Worm (Caenorhabditis elegans): ENCODE data around the gene icd-1.

Gene icd-1

DNA sequence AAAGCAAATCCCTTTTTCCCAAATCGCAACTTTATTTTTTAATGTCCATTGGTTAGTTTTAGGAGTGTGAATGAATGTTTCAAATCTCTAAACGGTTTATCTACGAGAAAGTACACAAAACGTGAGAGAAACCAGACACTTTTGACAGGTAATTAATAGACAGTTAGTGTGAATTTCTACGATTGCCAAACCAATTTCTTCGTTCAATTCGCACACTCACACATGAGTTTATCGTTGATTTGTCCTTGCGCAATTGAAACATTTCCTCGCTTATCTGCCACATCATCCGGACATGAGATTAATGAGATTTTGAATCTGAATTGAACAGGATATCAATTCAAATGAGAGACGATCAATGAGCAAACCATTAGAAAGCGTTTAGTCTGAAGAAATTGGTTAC lies 21.8 kb upstream of the icd-1 start (continued):
- TF ChIP-seq B0336.3 (GFP tag; IDR thresholded peaks at IDR 0.05) = no peak
- no peak for TF ChIP-seq lag-1 (GFP tag; IDR thresholded peaks at IDR 0.05)

DNA sequence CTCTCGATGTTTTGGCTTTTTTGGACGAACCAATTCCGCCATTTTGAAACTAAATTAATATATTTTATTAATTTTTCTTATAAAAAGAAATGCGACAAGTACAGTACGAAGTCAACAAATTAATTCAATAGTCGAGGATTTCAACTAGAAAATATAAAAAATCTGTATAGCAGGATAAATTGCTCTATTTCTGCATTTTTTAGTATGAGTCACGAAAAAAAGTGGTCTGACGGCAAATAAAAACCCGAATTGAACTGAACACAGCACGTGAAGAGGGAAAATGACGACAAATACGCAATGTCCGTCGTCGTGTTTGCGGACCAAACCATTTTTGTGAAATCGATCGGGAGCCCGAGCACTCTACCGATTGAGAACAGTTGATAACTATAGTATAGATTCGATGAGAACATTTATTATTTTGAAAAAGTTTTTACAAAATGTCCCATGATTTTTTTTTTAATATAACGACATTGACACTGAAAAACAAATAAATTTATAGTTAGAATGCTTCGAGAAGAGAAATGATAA lies 20.9 kb upstream of the icd-1 start, which contains the start of gene epg-5:
Gene epg-5 (minus strand): TSS at position 51 of the 528 bp plus-strand sequence.
- TF ChIP-seq attf-5 (GFP tag; optimal IDR thresholded peaks at IDR 0.05) = peak; percentile 78
- peak; percentile 54 for TF ChIP-seq pha-4 (tag; optimal IDR thresholded peaks at IDR 0.05)
- no peak for TF ChIP-seq cebp-1 (GFP tag; IDR thresholded peaks at IDR 0.05)
- TF ChIP-seq cebp-1 (tag; optimal IDR thresholded peaks at IDR 0.05) = peak; percentile 29
- no peak for TF ChIP-seq lsl-1 (GFP tag; optimal IDR thresholded peaks at IDR 0.05)
- peak; percentile 9; the same call in 1 of the 2 replicates for TF ChIP-seq hmg-1.2 (GFP tag; IDR thresholded peaks at IDR 0.05)
- TF ChIP-seq nhr-80 (tag; optimal IDR thresholded peaks at IDR 0.05) = peak; percentile 21
- no peak for TF ChIP-seq nfyb-1 (GFP tag; IDR thresholded peaks at IDR 0.05)
- TF ChIP-seq snpc-4 (GFP tag; optimal IDR thresholded peaks at IDR 0.05) = no peak
- TF ChIP-seq snpc-4 (tag; optimal IDR thresholded peaks at IDR 0.05) = peak in 1 of 4 experiments; percentile 3

- TF ChIP-seq sptf-2 (GFP tag; optimal IDR thresholded peaks at IDR 0.05) = no peak
- no peak for TF ChIP-seq athp-1 (tag; optimal IDR thresholded peaks at IDR 0.05)
- no peak for TF ChIP-seq gei-17 (GFP tag; optimal IDR thresholded peaks at IDR 0.05)
- TF ChIP-seq pha-4 (tag; optimal IDR thresholded peaks at IDR 0.05) = no peak
- no peak for TF ChIP-seq let-526 (GFP tag; IDR thresholded peaks at IDR 0.05)
- TF ChIP-seq K11D2.4 (GFP tag; IDR thresholded peaks at IDR 0.05) = no peak
Measured at ce11 chrII:6608626-6609025, 20.2 kb upstream of the icd-1 start.

DNA sequence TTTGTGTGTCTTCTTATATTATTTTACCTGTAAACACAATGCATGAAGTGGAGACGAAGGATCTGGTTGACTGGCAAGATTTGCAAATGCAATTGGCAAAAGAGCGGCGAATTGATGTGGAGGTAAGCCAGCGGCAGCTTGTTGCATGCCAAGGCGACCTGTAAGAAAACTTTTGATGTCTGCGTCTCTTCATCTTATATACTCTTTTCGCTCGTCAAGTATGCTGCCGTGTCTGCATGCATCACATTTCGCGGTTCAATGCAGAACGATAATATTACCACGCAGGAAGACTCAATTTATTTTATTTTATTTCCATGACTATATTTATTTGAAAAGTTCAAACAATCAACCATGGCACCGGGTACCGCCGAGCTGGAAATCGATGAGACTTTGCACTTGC lies 12.5 kb upstream of the icd-1 start, which contains the start of gene vps-33.2:
Gene vps-33.2 (plus strand): TSS at position 244 of the 400 bp plus-strand sequence.
- no peak for TF ChIP-seq lir-1 (GFP tag; conservative IDR thresholded peaks at IDR 0.05)
- no peak for TF ChIP-seq ztf-28 (GFP tag; IDR thresholded peaks at IDR 0.05)
- TF ChIP-seq nhr-179 (tag; optimal IDR thresholded peaks at IDR 0.05) = no peak
- no peak for TF ChIP-seq hrde-1 (tag; optimal IDR thresholded peaks at IDR 0.05; ENCODE audit: borderline replicate concordance)
- no peak for TF ChIP-seq snpc-3.4 (tag; optimal IDR thresholded peaks at IDR 0.05)
- TF ChIP-seq F33H1.4 (GFP tag; IDR thresholded peaks at IDR 0.05) = peak; percentile 51; the same call in 1 of the 2 replicates
- no peak for TF ChIP-seq F39B2.1 (GFP tag; IDR thresholded peaks at IDR 0.05)
- no peak for TF ChIP-seq Y53G8AR.9 (GFP tag; conservative IDR thresholded peaks at IDR 0.05)
- no peak for TF ChIP-seq C17E4.6 (GFP tag; IDR thresholded peaks at IDR 0.05)
- TF ChIP-seq dpl-1 (GFP tag; optimal IDR thresholded peaks at IDR 0.05) = no peak
- TF ChIP-seq pha-4 (tag; optimal IDR thresholded peaks at IDR 0.05) = no peak
- TF ChIP-seq F52B5.7 (tag; optimal IDR thresholded peaks at IDR 0.05) = no peak
- TF ChIP-seq ceh-79 (tag; optimal IDR thresholded peaks at IDR 0.05) = no peak
- no peak for TF ChIP-seq Y67H2A.10 (GFP tag; conservative IDR thresholded peaks at IDR 0.05)
- TF ChIP-seq chd-7 (tag; optimal IDR thresholded peaks at IDR 0.05) = no peak
- no peak for TF ChIP-seq F22D6.2 (tag; optimal IDR thresholded peaks at IDR 0.05)
- no peak for TF ChIP-seq cebp-1 (GFP tag; IDR thresholded peaks at IDR 0.05)
- peak; percentile 41 for TF ChIP-seq cebp-1 (tag; optimal IDR thresholded peaks at IDR 0.05)
- no peak for TF ChIP-seq F55B11.4 (tag; optimal IDR thresholded peaks at IDR 0.05; ENCODE audit: borderline replicate concordance, insufficient read depth)
- TF ChIP-seq F10E7.11 (tag; optimal IDR thresholded peaks at IDR 0.05) = no peak
- TF ChIP-seq Y53F4B.3 (GFP tag; IDR thresholded peaks at IDR 0.05) = no peak
- TF ChIP-seq ama-1 (optimal IDR thresholded peaks at IDR 0.05) = no peak
- TF ChIP-seq ama-1 (GFP tag; optimal IDR thresholded peaks at IDR 0.05) = no peak
- TF ChIP-seq rpc-1 (optimal IDR thresholded peaks at IDR 0.05) = no peak
- no peak for TF ChIP-seq rpc-1 (tag; optimal IDR thresholded peaks at IDR 0.05)
- TF ChIP-seq ceh-91 (GFP tag; IDR thresholded peaks at IDR 0.05) = no peak
- no peak for TF ChIP-seq lsy-27 (tag; optimal IDR thresholded peaks at IDR 0.05; ENCODE audit: borderline replicate concordance, insufficient read depth)
- TF ChIP-seq efl-1 (GFP tag; optimal IDR thresholded peaks at IDR 0.05) = no peak
- TF ChIP-seq ztf-3 (GFP tag; optimal IDR thresholded peaks at IDR 0.05) = no peak
- no peak for TF ChIP-seq D2030.7 (GFP tag; IDR thresholded peaks at IDR 0.05)
- no peak for TF ChIP-seq ekl-4 (GFP tag; IDR thresholded peaks at IDR 0.05)
